Fruit fly (Drosophila melanogaster): ENCODE results near the gene CG12496.

The CG12496 gene

dm6 chrX:2396204-2396882, 14.4 kb downstream of the CG12496 start (continued):
- TF ChIP-seq Trl (optimal IDR thresholded peaks at IDR 0.05) (no peak), Trl (GFP tag; optimal IDR thresholded peaks at IDR 0.05) (no peak), CG2120 (GFP tag; optimal IDR thresholded peaks at IDR 0.05) (no peak), ab (GFP tag; optimal IDR thresholded peaks at IDR 0.05) (no peak), CG11723 (GFP tag; optimal IDR thresholded peaks at IDR 0.05) (peak; percentile 21), CG1832 (GFP tag; optimal IDR thresholded peaks at IDR 0.05) (peak; percentile 31), al (GFP tag; IDR thresholded peaks at IDR 0.05) (no peak), Dfd (GFP tag; optimal IDR thresholded peaks at IDR 0.05) (no peak), CG10462 (GFP tag; optimal IDR thresholded peaks at IDR 0.05) (no peak), CG6854 (GFP tag; optimal IDR thresholded peaks at IDR 0.05) (no peak), crp (GFP tag; optimal IDR thresholded peaks at IDR 0.05) (no peak), Jarid2 (GFP tag; optimal IDR thresholded peaks at IDR 0.05) (peak; percentile 31), CG8388 (GFP tag; optimal IDR thresholded peaks at IDR 0.05) (peak; percentile 42), gcm (GFP tag; optimal IDR thresholded peaks at IDR 0.05) (peak; percentile 30), ci (GFP tag; IDR thresholded peaks at IDR 0.05) (peak; percentile 45; the same call in 1 of the 3 replicates), ro (GFP tag; IDR thresholded peaks at IDR 0.05) (no peak), D (optimal IDR thresholded peaks at IDR 0.05) (no peak), D (GFP tag; optimal IDR thresholded peaks at IDR 0.05) (peak; percentile 39), Nf-YB (GFP tag; optimal IDR thresholded peaks at IDR 0.05) (peak; percentile 26), salm (tag; optimal IDR thresholded peaks at IDR 0.05) (peak; percentile 28), CG31441 (GFP tag; IDR thresholded peaks at IDR 0.05) (peak; percentile 69), Dll (GFP tag; IDR thresholded peaks at IDR 0.05; ENCODE audit: partially characterized antibody) (no peak), Blimp-1 (GFP tag; optimal IDR thresholded peaks at IDR 0.05) (peak; percentile 64), CG11456 (GFP tag; IDR thresholded peaks at IDR 0.05) (no peak), gro (GFP tag; optimal IDR thresholded peaks at IDR 0.05) (no peak), CG10959 (GFP tag; IDR thresholded peaks at IDR 0.05) (0 out of 2 replicates have a peak, but pooled peaks have one; percentile 16), gsb-n (tag; optimal IDR thresholded peaks at IDR 0.05) (peak; percentile 54), yki (optimal IDR thresholded peaks at IDR 0.05) (no peak), CG15269 (tag; optimal IDR thresholded peaks at IDR 0.05) (peak; percentile 44), Lim3 (GFP tag; IDR thresholded peaks at IDR 0.05) (no peak), CG12071 (GFP tag; optimal IDR thresholded peaks at IDR 0.05) (no peak), crc (GFP tag; optimal IDR thresholded peaks at IDR 0.05) (no peak), onecut (GFP tag; IDR thresholded peaks at IDR 0.05) (peak; percentile 26; the same call in 1 of the 2 replicates), wek (GFP tag; optimal IDR thresholded peaks at IDR 0.05) (peak; percentile 2), lab (GFP tag; optimal IDR thresholded peaks at IDR 0.05) (peak; percentile 53), Hand (GFP tag; optimal IDR thresholded peaks at IDR 0.05) (no peak), Side (GFP tag; optimal IDR thresholded peaks at IDR 0.05) (no peak), CG9797 (GFP tag; optimal IDR thresholded peaks at IDR 0.05) (no peak), Chrac-16 (GFP tag; optimal IDR thresholded peaks at IDR 0.05) (peak; percentile 31), Sox102F (GFP tag; optimal IDR thresholded peaks at IDR 0.05) (peak; percentile 65), CG14050 (GFP tag; IDR thresholded peaks at IDR 0.05) (no peak), CG4707 (GFP tag; optimal IDR thresholded peaks at IDR 0.05) (peak; percentile 87), CG10267 (tag; optimal IDR thresholded peaks at IDR 0.05) (peak; percentile 49), bab2 (GFP tag; optimal IDR thresholded peaks at IDR 0.05) (no peak), hkb (optimal IDR thresholded peaks at IDR 0.05) (no peak), hkb (GFP tag; IDR thresholded peaks at IDR 0.05) (peak; percentile 32; the same call in 1 of the 2 replicates), prd (optimal IDR thresholded peaks at IDR 0.05) (no peak), prd (GFP tag; IDR thresholded peaks at IDR 0.05) (peak; percentile 63; the same call in 2 of the 3 replicates), exex (tag; optimal IDR thresholded peaks at IDR 0.05) (no peak), Ptx1 (GFP tag; IDR thresholded peaks at IDR 0.05) (peak; percentile 49; the same call in 1 of the 2 replicates), vvl (GFP tag; IDR thresholded peaks at IDR 0.05) (peak; percentile 37; the same call in 1 of the 2 replicates)

Measured in whole organism, embryonic.